Fruit fly (Drosophila melanogaster): Measurements from ENCODE around the gene sas.

- TF ChIP-seq Lpt (GFP tag; optimal IDR thresholded peaks at IDR 0.05) = no peak
- TF ChIP-seq Sox102F (GFP tag; optimal IDR thresholded peaks at IDR 0.05) = no peak
- TF ChIP-seq CG8632 (GFP tag; optimal IDR thresholded peaks at IDR 0.05) = no peak
- no peak for TF ChIP-seq Hr4 (GFP tag; optimal IDR thresholded peaks at IDR 0.05)
- no peak for TF ChIP-seq CG10669 (GFP tag; optimal IDR thresholded peaks at IDR 0.05)
- TF ChIP-seq CG6792 (GFP tag; optimal IDR thresholded peaks at IDR 0.05) = no peak
- TF ChIP-seq CG7368 (GFP tag; optimal IDR thresholded peaks at IDR 0.05) = no peak
These were observed 3.0 kb upstream of the sas start for dm6 chr3R:7159615-7160014.
